Worm (Caenorhabditis elegans): ENCODE measurements around the gene zipt-3.

- no peak for TF ChIP-seq lin-13 (tag; optimal IDR thresholded peaks at IDR 0.05)
- TF ChIP-seq unc-62 (GFP tag; optimal IDR thresholded peaks at IDR 0.05) = no peak
- TF ChIP-seq nhr-237 (tag; optimal IDR thresholded peaks at IDR 0.05) = no peak
- no peak for TF ChIP-seq sptf-1 (tag; optimal IDR thresholded peaks at IDR 0.05)
- no peak for TF ChIP-seq snpc-4 (tag; optimal IDR thresholded peaks at IDR 0.05)
- TF ChIP-seq ztf-11 (tag; optimal IDR thresholded peaks at IDR 0.05) = no peak
- no peak for TF ChIP-seq mab-5 (tag; optimal IDR thresholded peaks at IDR 0.05)
- TF ChIP-seq unc-39 (tag; optimal IDR thresholded peaks at IDR 0.05) = no peak
- TF ChIP-seq zip-8 (tag; optimal IDR thresholded peaks at IDR 0.05) = no peak
- TF ChIP-seq nhr-28 (tag; optimal IDR thresholded peaks at IDR 0.05) = no peak
- no peak for TF ChIP-seq elt-1 (tag; optimal IDR thresholded peaks at IDR 0.05; ENCODE audit: borderline replicate concordance, insufficient read depth)
Measured at ce11 chrII:5694798-5695197, 23.1 kb upstream of the zipt-3 start, which contains the start of gene C25H3.14.
